Worm (Caenorhabditis elegans) whole organism, L3 larva: ENCODE data around the gene K12B6.4.

ENCODE experiments used
- aly-2 ChIP-seq: fragments of 150-350 bp; optimal IDR thresholded peaks from 2 replicates; lab custom pipeline; 2014; ENCODE audit warnings: missing biosample characterization, missing genetic modification characterization
- ama-1 ChIP-seq: fragments of 150-350 bp; optimal IDR thresholded peaks from 2 replicates; lab custom pipeline; 2018
- ceh-9 ChIP-seq: sonication (generic microtip); optimal IDR thresholded peaks from 2 replicates; lab custom pipeline; 2018; ENCODE audit warnings: missing biosample characterization, missing genetic modification characterization
- egl-5 ChIP-seq: fragments of 150-350 bp; optimal IDR thresholded peaks from 2 replicates; lab custom pipeline; 2017; ENCODE audit warnings: missing biosample characterization, missing genetic modification reagents, missing genetic modification characterization, inconsistent platforms
- elt-1 ChIP-seq: fragments of 150-350 bp; optimal IDR thresholded peaks from 2 replicates; lab custom pipeline; 2014; ENCODE audit warnings: missing biosample characterization, missing genetic modification characterization
- elt-2 ChIP-seq: sonication (generic microtip); optimal IDR thresholded peaks from 2 replicates; lab custom pipeline; 2016; ENCODE audit warnings: missing genetic modification reagents, mild to moderate bottlenecking, missing genetic modification characterization, missing compliant biosample characterization
- fos-1 ChIP-seq: fragments of 150-350 bp; optimal IDR thresholded peaks from 2 replicates; lab custom pipeline; 2014; ENCODE audit warnings: missing biosample characterization, missing genetic modification characterization
- lin-39 ChIP-seq: fragments of 150-350 bp; optimal IDR thresholded peaks from 2 replicates; lab custom pipeline; 2018; ENCODE audit warnings: missing biosample characterization, missing genetic modification reagents, missing genetic modification characterization
- nfya-1 ChIP-seq: sonication (generic microtip); optimal IDR thresholded peaks from 2 replicates; lab custom pipeline; 2017; ENCODE audit warnings: missing genetic modification characterization, mild to moderate bottlenecking, missing compliant biosample characterization, antibody characterized with exemption, moderate library complexity; ENCODE audit not compliant: insufficient read depth
- nhr-43 ChIP-seq: sonication (generic microtip); optimal IDR thresholded peaks from 2 replicates; lab custom pipeline; 2016; ENCODE audit warnings: mild to moderate bottlenecking, missing genetic modification characterization, missing compliant biosample characterization; ENCODE audit not compliant: poor library complexity, severe bottlenecking
- pha-4 ChIP-seq: fragments of 150-350 bp; optimal IDR thresholded peaks from 2 replicates; lab custom pipeline; 2014; ENCODE audit warnings: missing biosample characterization, missing genetic modification reagents, missing genetic modification characterization
- pqm-1 ChIP-seq: fragments of 150-350 bp; optimal IDR thresholded peaks from 2 replicates; lab custom pipeline; 2017; ENCODE audit warnings: missing biosample characterization, missing genetic modification characterization, inconsistent platforms
- tbx-2 ChIP-seq: sonication (generic microtip); optimal IDR thresholded peaks from 2 replicates; lab custom pipeline; 2016; ENCODE audit warnings: mild to moderate bottlenecking, missing genetic modification characterization, missing compliant biosample characterization

The K12B6.4 gene

DNA sequence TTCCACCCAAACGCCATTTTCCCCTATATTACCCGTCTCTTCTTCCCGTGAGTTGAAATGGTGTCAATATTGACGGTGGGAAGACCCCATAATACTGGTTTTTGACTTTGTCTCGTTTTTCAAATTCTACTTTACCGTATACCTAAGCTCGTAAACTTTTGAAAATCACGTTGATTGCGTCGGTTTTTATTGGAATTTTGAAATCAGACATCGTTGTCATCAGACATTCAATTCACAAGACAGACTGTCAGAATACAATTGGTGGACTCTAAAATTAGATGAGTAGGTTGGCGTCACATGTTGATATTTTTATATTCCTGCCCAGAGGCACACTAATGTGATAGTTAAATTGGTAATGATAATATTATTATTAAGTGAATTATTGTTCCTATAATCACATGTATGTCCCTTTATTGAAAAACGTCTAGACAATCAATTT is 49.2 kb downstream of the K12B6.4 start:
- TF ChIP-seq lin-39 (tag; lab: Kevin White, UChicago) (no peak), fos-1 (no peak), pha-4 (tag; lab: Kevin White, UChicago) (peak; percentile 97)

DNA sequence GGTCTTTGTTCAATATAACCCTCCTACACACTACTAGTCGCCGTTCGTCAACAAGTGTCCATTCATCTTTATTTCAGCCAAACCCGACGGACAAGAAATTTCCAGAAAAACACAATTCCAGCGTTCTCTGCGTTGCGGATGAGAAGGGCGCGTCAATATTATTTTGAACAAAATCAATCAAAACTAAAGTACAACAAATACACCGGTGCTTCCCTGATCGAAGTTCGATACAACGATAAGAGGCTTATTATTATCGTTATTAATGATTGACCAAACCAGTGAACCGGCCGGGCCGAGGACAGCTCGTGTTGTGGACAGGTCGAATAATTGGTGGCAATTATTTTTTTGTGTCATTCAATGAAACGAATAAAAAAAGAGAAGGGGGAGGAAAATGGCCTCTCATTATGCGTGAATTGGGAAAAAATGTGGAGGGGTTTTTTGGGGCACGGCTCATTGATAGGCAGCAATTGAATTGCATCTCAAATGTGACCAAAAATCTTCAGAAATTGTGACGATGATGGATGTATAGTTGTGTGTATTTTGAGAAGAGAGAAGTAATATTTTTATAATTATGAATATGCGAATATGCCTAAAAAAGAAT is 50.3 kb downstream of the K12B6.4 start:
- TF ChIP-seq ceh-9 (tag; lab: Kevin White, UChicago) (no peak), elt-2 (peak; percentile 57), nfya-1 (tag; lab: Kevin White, UChicago) (peak; percentile 31), tbx-2 (peak; percentile 28), nhr-43 (tag; lab: Kevin White, UChicago) (no peak), pqm-1 (peak; percentile 36), ama-1 (peak; percentile 28), egl-5 (tag; lab: Kevin White, UChicago) (peak; percentile 92), elt-1 (no peak), aly-2 (no peak), pha-4 (tag; lab: Kevin White, UChicago) (peak; percentile 54)
